Fruit fly (Drosophila melanogaster) whole organism, embryonic: ENCODE results near the gene CG13667.
A peak's percentile ranks its signal among the peaks of the same experiment; 100 is the strongest.

Source experiments
- Asciz ChIP-seq: fragments of 200-800 bp; sonication (Bioruptor generic); optimal IDR thresholded peaks from 2 replicates; lab custom pipeline; 2017; ENCODE audit warnings: missing biosample characterization, mild to moderate bottlenecking, missing genetic modification characterization, missing genetic modification reagents
- Atf3 ChIP-seq: fragments of 200-800 bp; sonication (Bioruptor generic); optimal IDR thresholded peaks from 3 replicates; lab custom pipeline; 2016; ENCODE audit warnings: missing biosample characterization, missing genetic modification characterization
- Atf6 ChIP-seq: fragments of 200-800 bp; sonication (Bioruptor generic); IDR thresholded peaks from 2 replicates; pipeline ENCODE4 v1.3.6; 2022; ENCODE audit warnings: missing biosample characterization, missing genetic modification characterization
- Bgb ChIP-seq: fragments of 200-800 bp; sonication (Bioruptor generic); IDR thresholded peaks from 2 replicates; pipeline ENCODE4 v1.3.6; 2022; ENCODE audit warnings: missing biosample characterization, missing genetic modification characterization; ENCODE audit not compliant: partially characterized antibody
- CG10147 ChIP-seq: fragments of 200-800 bp; sonication (Bioruptor generic); optimal IDR thresholded peaks from 2 replicates; lab custom pipeline; 2019; ENCODE audit warnings: missing biosample characterization, mild to moderate bottlenecking, missing genetic modification characterization, moderate library complexity
- CG10274 ChIP-seq: fragments of 200-800 bp; sonication (Bioruptor generic); optimal IDR thresholded peaks from 3 replicates; lab custom pipeline; 2017; ENCODE audit warnings: missing biosample characterization, mild to moderate bottlenecking, missing genetic modification characterization
- CG10959 ChIP-seq: fragments of 200-800 bp; sonication (Bioruptor generic); IDR thresholded peaks from 2 replicates; pipeline ENCODE4 v1.3.6; 2022; ENCODE audit warnings: missing biosample characterization, missing genetic modification characterization
- CG12299 ChIP-seq: fragments of 200-800 bp; sonication (Bioruptor generic); optimal IDR thresholded peaks from 2 replicates; lab custom pipeline; 2018; ENCODE audit warnings: missing biosample characterization, mild to moderate bottlenecking, missing genetic modification characterization
- CG12391 ChIP-seq: fragments of 200-800 bp; sonication (Bioruptor generic); optimal IDR thresholded peaks from 3 replicates; lab custom pipeline; 2018; ENCODE audit warnings: missing biosample characterization, mild to moderate bottlenecking, missing genetic modification characterization, moderate library complexity
- CG12659 ChIP-seq: fragments of 200-800 bp; sonication (Bioruptor generic); optimal IDR thresholded peaks from 3 replicates; lab custom pipeline; 2017; ENCODE audit warnings: mild to moderate bottlenecking, missing biosample characterization, missing genetic modification reagents, missing genetic modification characterization
- CG13775 ChIP-seq: fragments of 200-800 bp; sonication (Bioruptor generic); optimal IDR thresholded peaks from 3 replicates; lab custom pipeline; 2017; ENCODE audit warnings: missing biosample characterization, mild to moderate bottlenecking, missing genetic modification characterization
- CG14667 ChIP-seq: fragments of 200-800 bp; sonication (Bioruptor generic); IDR thresholded peaks from 2 replicates; pipeline ENCODE4 v1.3.6; 2022; ENCODE audit warnings: missing biosample characterization, missing genetic modification characterization
- CG14965 ChIP-seq: fragments of 200-800 bp; sonication (Bioruptor generic); optimal IDR thresholded peaks from 2 replicates; lab custom pipeline; 2016; ENCODE audit warnings: missing biosample characterization, missing genetic modification characterization, borderline replicate concordance
- CG16813 ChIP-seq: fragments of 200-800 bp; sonication (Bioruptor generic); IDR thresholded peaks from 3 replicates; pipeline ENCODE4 v1.3.6; 2022; ENCODE audit warnings: missing biosample characterization, missing genetic modification characterization; ENCODE audit not compliant: partially characterized antibody
- CG34376 ChIP-seq: fragments of 200-800 bp; sonication (Bioruptor generic); optimal IDR thresholded peaks from 2 replicates; lab custom pipeline; 2018; ENCODE audit warnings: missing biosample characterization, mild to moderate bottlenecking, missing genetic modification characterization
- CG6683 ChIP-seq: fragments of 200-800 bp; sonication (Bioruptor generic); optimal IDR thresholded peaks from 2 replicates; lab custom pipeline; 2017; ENCODE audit warnings: missing biosample characterization, mild to moderate bottlenecking, missing genetic modification characterization, missing genetic modification reagents
- CG7839 ChIP-seq: fragments of 200-800 bp; sonication (Bioruptor generic); optimal IDR thresholded peaks from 3 replicates; lab custom pipeline; 2018; ENCODE audit warnings: missing biosample characterization, mild to moderate bottlenecking, missing genetic modification characterization, moderate library complexity
- CG9797 ChIP-seq: fragments of 200-800 bp; sonication (Bioruptor generic); optimal IDR thresholded peaks from 3 replicates; lab custom pipeline; 2018; ENCODE audit warnings: missing biosample characterization, mild to moderate bottlenecking, missing genetic modification characterization
- Chrac-16 ChIP-seq: fragments of 200-800 bp; sonication (Bioruptor generic); optimal IDR thresholded peaks from 3 replicates; lab custom pipeline; 2016; ENCODE audit warnings: missing biosample characterization, missing genetic modification characterization
- CkIIα-i1 ChIP-seq: fragments of 200-800 bp; sonication (Bioruptor generic); IDR thresholded peaks from 2 replicates; pipeline ENCODE4 v1.3.6; 2022; ENCODE audit warnings: missing biosample characterization, missing genetic modification characterization
- CoRest ChIP-seq: fragments of 200-800 bp; sonication (Bioruptor generic); optimal IDR thresholded peaks from 3 replicates; lab custom pipeline; 2018; ENCODE audit warnings: missing biosample characterization, mild to moderate bottlenecking, missing genetic modification characterization, moderate library complexity
- Gug ChIP-seq: fragments of 200-800 bp; sonication (Bioruptor generic); IDR thresholded peaks from 4 replicates; pipeline ENCODE4 v1.3.6; 2022; ENCODE audit warnings: missing biosample characterization, missing genetic modification characterization
- Hr3 ChIP-seq: fragments of 200-800 bp; sonication (Bioruptor generic); optimal IDR thresholded peaks from 3 replicates; lab custom pipeline; 2016; ENCODE audit warnings: missing biosample characterization, missing genetic modification characterization
- Jarid2 ChIP-seq: fragments of 200-800 bp; sonication (Bioruptor generic); optimal IDR thresholded peaks from 3 replicates; lab custom pipeline; 2017; ENCODE audit warnings: mild to moderate bottlenecking, missing biosample characterization, missing genetic modification reagents, missing genetic modification characterization
- MBD-R2 ChIP-seq: fragments of 200-800 bp; sonication (Bioruptor generic); IDR thresholded peaks from 2 replicates; pipeline ENCODE4 v1.3.6; 2022; ENCODE audit warnings: missing biosample characterization, missing genetic modification characterization
- Myb ChIP-seq: fragments of 200-800 bp; sonication (Bioruptor generic); optimal IDR thresholded peaks from 2 replicates; lab custom pipeline; 2016; ENCODE audit warnings: missing biosample characterization, missing genetic modification characterization
- TFAM ChIP-seq: fragments of 200-800 bp; sonication (Bioruptor generic); optimal IDR thresholded peaks from 2 replicates; lab custom pipeline; 2017; ENCODE audit warnings: missing biosample characterization, missing genetic modification characterization, inconsistent platforms
- bigmax ChIP-seq: fragments of 200-800 bp; sonication (Bioruptor generic); optimal IDR thresholded peaks from 2 replicates; lab custom pipeline; 2018; ENCODE audit warnings: missing biosample characterization, mild to moderate bottlenecking, missing genetic modification characterization
- caup ChIP-seq: fragments of 200-800 bp; sonication (Bioruptor generic); optimal IDR thresholded peaks from 3 replicates; lab custom pipeline; 2017; ENCODE audit warnings: missing biosample characterization, mild to moderate bottlenecking, missing genetic modification characterization, moderate library complexity; ENCODE audit not compliant: severe bottlenecking
- chn ChIP-seq: fragments of 200-800 bp; sonication (Bioruptor generic); optimal IDR thresholded peaks from 2 replicates; lab custom pipeline; 2016; ENCODE audit warnings: missing biosample characterization, missing genetic modification characterization
- dmrt99B ChIP-seq: fragments of 200-800 bp; sonication (Bioruptor generic); optimal IDR thresholded peaks from 2 replicates; lab custom pipeline; 2018; ENCODE audit warnings: missing biosample characterization, mild to moderate bottlenecking, missing genetic modification characterization, moderate library complexity
- en ChIP-seq: fragments of 200-800 bp; sonication (Bioruptor generic); optimal IDR thresholded peaks from 2 replicates; lab custom pipeline; 2016; ENCODE audit warnings: missing biosample characterization, missing genetic modification characterization
- ewg ChIP-seq: fragments of 200-800 bp; sonication (Bioruptor generic); optimal IDR thresholded peaks from 3 replicates; lab custom pipeline; 2017; ENCODE audit warnings: mild to moderate bottlenecking, missing biosample characterization, missing genetic modification reagents, missing genetic modification characterization
- fd102C ChIP-seq: fragments of 200-800 bp; sonication (Bioruptor generic); optimal IDR thresholded peaks from 2 replicates; lab custom pipeline; 2018; ENCODE audit warnings: missing biosample characterization, mild to moderate bottlenecking, missing genetic modification characterization, moderate library complexity
- grau ChIP-seq: fragments of 200-800 bp; optimal IDR thresholded peaks from 3 replicates; lab custom pipeline; 2019; ENCODE audit warnings: missing biosample characterization, mild to moderate bottlenecking, missing genetic modification characterization, moderate library complexity
- gsb ChIP-seq: fragments of 200-800 bp; sonication (Bioruptor generic); IDR thresholded peaks from 2 replicates; pipeline ENCODE4 v1.3.6; 2022; ENCODE audit warnings: missing biosample characterization, missing genetic modification characterization
- gsb-n ChIP-seq: fragments of 200-800 bp; sonication (Bioruptor generic); optimal IDR thresholded peaks from 3 replicates; lab custom pipeline; 2018; ENCODE audit warnings: missing biosample characterization, mild to moderate bottlenecking, missing genetic modification characterization
- hkb ChIP-seq, 2 experiments: fragments of 200-800 bp in 1 of 2; fragments of >200 bp in 1 of 2; sonication (Bioruptor generic) in 1 of 2; IDR thresholded peaks in 1 of 2; optimal IDR thresholded peaks in 1 of 2; 2 replicates each; pipeline versions ENCODE4 v1.3.6 to Lab custom; 2017 to 2022; ENCODE audit warnings: missing biosample characterization in 1 of 2, missing genetic modification characterization in 1 of 2
- luna ChIP-seq: fragments of 200-800 bp; sonication (Bioruptor generic); optimal IDR thresholded peaks from 2 replicates; lab custom pipeline; 2016; ENCODE audit warnings: missing biosample characterization, missing genetic modification characterization
- mirr ChIP-seq: fragments of 200-800 bp; sonication (Bioruptor generic); optimal IDR thresholded peaks from 3 replicates; lab custom pipeline; 2018; ENCODE audit warnings: missing biosample characterization, mild to moderate bottlenecking, missing genetic modification characterization
- otp ChIP-seq: fragments of 200-800 bp; sonication (Bioruptor generic); IDR thresholded peaks from 3 replicates; pipeline ENCODE4, ENCODE4 v1.3.6; 2022; ENCODE audit warnings: missing biosample characterization, missing genetic modification characterization
- pfk ChIP-seq: fragments of 200-800 bp; sonication (Bioruptor generic); optimal IDR thresholded peaks from 2 replicates; lab custom pipeline; 2018; ENCODE audit warnings: missing biosample characterization, mild to moderate bottlenecking, missing genetic modification characterization, moderate library complexity
- psq ChIP-seq: fragments of 200-800 bp; sonication (Bioruptor generic); optimal IDR thresholded peaks from 2 replicates; lab custom pipeline; 2017; ENCODE audit warnings: missing biosample characterization, missing genetic modification characterization
- salm ChIP-seq: fragments of 200-800 bp; sonication (Bioruptor generic); optimal IDR thresholded peaks from 2 replicates; lab custom pipeline; 2018; ENCODE audit warnings: missing biosample characterization, mild to moderate bottlenecking, missing genetic modification characterization
- slp2 ChIP-seq: fragments of 200-800 bp; sonication (Bioruptor generic); optimal IDR thresholded peaks from 2 replicates; lab custom pipeline; 2016; ENCODE audit warnings: missing biosample characterization, missing genetic modification characterization
- ssp ChIP-seq: fragments of 200-800 bp; sonication (Bioruptor generic); IDR thresholded peaks from 2 replicates; pipeline ENCODE4 v1.3.6; 2022; ENCODE audit warnings: missing biosample characterization, missing genetic modification characterization
- stc ChIP-seq: fragments of 200-800 bp; sonication (Bioruptor generic); IDR thresholded peaks from 2 replicates; pipeline ENCODE4 v1.3.6; 2022; ENCODE audit warnings: missing biosample characterization, missing genetic modification characterization
- tx ChIP-seq: fragments of 200-800 bp; sonication (Bioruptor generic); optimal IDR thresholded peaks from 2 replicates; lab custom pipeline; 2016; ENCODE audit warnings: missing biosample characterization, missing genetic modification characterization
- unpg ChIP-seq: fragments of 200-800 bp; sonication (Bioruptor generic); optimal IDR thresholded peaks from 3 replicates; lab custom pipeline; 2018; ENCODE audit warnings: missing biosample characterization, mild to moderate bottlenecking, missing genetic modification characterization, moderate library complexity
- vfl ChIP-seq: fragments of 200-800 bp; sonication (Bioruptor generic); optimal IDR thresholded peaks from 2 replicates; lab custom pipeline; 2016; ENCODE audit warnings: missing biosample characterization, missing genetic modification characterization

The CG13667 gene

DNA sequence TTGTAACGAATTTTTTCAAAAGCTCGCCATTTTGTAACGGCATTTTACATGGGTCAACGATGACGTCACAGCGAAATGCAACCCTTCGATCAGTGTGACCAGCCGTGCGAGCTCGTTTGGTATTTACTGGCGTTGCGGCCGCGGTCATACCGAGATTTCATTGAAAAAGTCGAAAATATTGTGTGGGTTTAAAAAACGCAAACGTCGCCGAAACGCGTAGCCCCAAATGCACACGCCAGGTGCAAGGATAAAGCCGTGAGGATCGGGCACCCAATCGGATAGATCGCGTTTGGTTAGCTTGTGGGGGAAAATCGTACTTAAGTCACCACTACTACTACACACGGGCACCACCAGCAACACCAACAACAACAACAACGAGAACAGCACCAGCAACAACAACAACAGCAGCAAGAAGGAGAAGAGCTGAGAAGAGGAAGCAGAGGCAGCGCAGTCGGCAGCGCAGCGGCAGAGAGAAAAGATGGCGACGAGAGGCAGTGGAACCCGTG lies 19.6 kb downstream of the CG13667 start, which contains the start of gene Cbl (continued):
- TF ChIP-seq CG6683 (GFP tag; lab: Kevin White, UChicago): peak; percentile 12
- TF ChIP-seq luna (GFP tag; lab: Kevin White, UChicago): no peak
- TF ChIP-seq salm: no peak
- TF ChIP-seq TFAM (GFP tag; lab: Kevin White, UChicago): no peak
- TF ChIP-seq en: no peak
- TF ChIP-seq otp (GFP tag; lab: Robert Waterston, UW): no peak
- no peak for TF ChIP-seq CG14667
- TF ChIP-seq tx (GFP tag; lab: Kevin White, UChicago): no peak
- 0 out of 2 replicates have a peak, but pooled peaks have one; percentile 26 for TF ChIP-seq Atf6 (GFP tag; lab: Robert Waterston, UW)
- no peak for TF ChIP-seq CkIIα-i1
- no peak for TF ChIP-seq Gug (GFP tag; lab: Robert Waterston, UW)
- peak; percentile 29 for TF ChIP-seq CG12299 (tag; lab: Kevin White, UChicago)
- no peak for TF ChIP-seq stc
- TF ChIP-seq slp2 (GFP tag; lab: Kevin White, UChicago): no peak
- no peak for TF ChIP-seq gsb (GFP tag; lab: Robert Waterston, UW)
- no peak for TF ChIP-seq CG7839 (tag; lab: Kevin White, UChicago)
- TF ChIP-seq bigmax (GFP tag; lab: Kevin White, UChicago): no peak
- TF ChIP-seq dmrt99B (tag; lab: Kevin White, UChicago): no peak
- no peak for TF ChIP-seq Hr3 (GFP tag; lab: Kevin White, UChicago)
- no peak for TF ChIP-seq Jarid2
- no peak for TF ChIP-seq vfl
- TF ChIP-seq CG10959: no peak
- no peak for TF ChIP-seq Asciz
- TF ChIP-seq chn (GFP tag; lab: Kevin White, UChicago): no peak
- TF ChIP-seq CG16813 (GFP tag; lab: Robert Waterston, UW): no peak
- no peak for TF ChIP-seq CG14965 (GFP tag; lab: Kevin White, UChicago)
- TF ChIP-seq ssp: no peak
- peak; percentile 38 for TF ChIP-seq caup (GFP tag; lab: Kevin White, UChicago)
- no peak for TF ChIP-seq CoRest (tag; lab: Kevin White, UChicago)
- no peak for TF ChIP-seq CG10274 (GFP tag; lab: Kevin White, UChicago)
- TF ChIP-seq Bgb: peak; percentile 49; the same call in 1 of the 2 replicates
- no peak for TF ChIP-seq ewg (GFP tag; lab: Kevin White, UChicago)
- TF ChIP-seq fd102C (GFP tag; lab: Kevin White, UChicago): peak; percentile 10
- TF ChIP-seq psq (GFP tag; lab: Kevin White, UChicago): no peak
- TF ChIP-seq unpg: no peak
- no peak for TF ChIP-seq Chrac-16 (GFP tag; lab: Kevin White, UChicago)
- no peak for TF ChIP-seq mirr (GFP tag; lab: Kevin White, UChicago)
- TF ChIP-seq pfk: no peak
- no peak for TF ChIP-seq CG10147 (GFP tag; lab: Kevin White, UChicago)
- peak; percentile 33 for TF ChIP-seq CG34376 (GFP tag; lab: Kevin White, UChicago)
- TF ChIP-seq Atf3 (GFP tag; lab: Kevin White, UChicago): no peak
- TF ChIP-seq hkb (optimal IDR thresholded peaks at IDR 0.05; lab: Kevin White, UChicago): no peak
- no peak for TF ChIP-seq hkb (GFP tag; IDR thresholded peaks at IDR 0.05; lab: Robert Waterston, UW)
- TF ChIP-seq grau (tag; lab: Kevin White, UChicago): no peak
- TF ChIP-seq CG12659 (GFP tag; lab: Kevin White, UChicago): peak; percentile 83
- no peak for TF ChIP-seq CG13775 (GFP tag; lab: Kevin White, UChicago)
- TF ChIP-seq CG12391 (tag; lab: Kevin White, UChicago): peak; percentile 30
- TF ChIP-seq MBD-R2: peak; percentile 60
- TF ChIP-seq CG9797 (GFP tag; lab: Kevin White, UChicago): peak; percentile 97
- peak; percentile 99 for TF ChIP-seq Myb
- no peak for TF ChIP-seq gsb-n (tag; lab: Kevin White, UChicago)
